Worm (Caenorhabditis elegans): ENCODE data around the gene F54E4.2.

DNA sequence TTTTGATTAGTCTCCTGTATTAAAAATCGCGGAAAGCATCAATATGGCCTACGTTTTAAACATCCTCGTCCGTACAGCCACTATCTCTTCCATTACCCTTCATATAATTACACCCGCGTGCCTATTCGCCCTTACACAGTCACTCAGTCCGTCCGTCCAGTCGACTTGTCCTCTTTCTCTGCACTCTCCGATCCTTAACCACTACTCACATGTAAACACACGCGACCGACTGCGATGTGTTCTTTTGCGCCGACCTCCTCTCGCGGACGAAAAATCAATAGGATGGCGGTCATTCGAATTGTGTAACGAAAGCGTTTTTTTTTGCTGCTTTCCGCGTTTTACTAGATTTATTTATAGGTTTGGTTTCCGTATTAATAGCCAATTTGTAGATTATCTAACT is 26.0 kb downstream of the F54E4.2 start, which contains the start of gene eor-2:
- TF ChIP-seq nhr-11 (tag; optimal IDR thresholded peaks at IDR 0.05) (no peak), sma-3 (GFP tag; optimal IDR thresholded peaks at IDR 0.05) (peak; percentile 72), nhr-12 (tag; optimal IDR thresholded peaks at IDR 0.05) (no peak), unc-62 (GFP tag; optimal IDR thresholded peaks at IDR 0.05) (no peak), ztf-11 (tag; optimal IDR thresholded peaks at IDR 0.05) (no peak), egl-27 (tag; optimal IDR thresholded peaks at IDR 0.05) (peak; percentile 76), lin-13 (GFP tag; optimal IDR thresholded peaks at IDR 0.05) (peak; percentile 63)

Measured in whole organism, L2 larva.